Fruit fly (Drosophila melanogaster) whole organism, wandering third instar larva: Measurements from ENCODE around the gene Gtpx.

Source experiments
- Dif ChIP-seq: fragments of 200-275, 200-300 bp; sonication (Bioruptor generic); optimal IDR thresholded peaks from 2 replicates; lab custom pipeline; 2018; ENCODE audit warnings: missing biosample characterization, missing genetic modification characterization; ENCODE audit not compliant: partially characterized antibody
- HLH106 ChIP-seq: fragments of 200-800 bp; optimal IDR thresholded peaks from 3 replicates; lab custom pipeline; 2019; ENCODE audit warnings: missing biosample characterization, mild to moderate bottlenecking, missing genetic modification characterization, moderate library complexity
- Mio ChIP-seq: sonication (Bioruptor generic); optimal IDR thresholded peaks from 2 replicates; lab custom pipeline; 2016; ENCODE audit warnings: missing biosample characterization, missing genetic modification characterization
- OdsH ChIP-seq: fragments of 200-800 bp; sonication (Bioruptor generic); optimal IDR thresholded peaks from 2 replicates; lab custom pipeline; 2016; ENCODE audit warnings: missing biosample characterization, mild to moderate bottlenecking, missing genetic modification characterization
- dmrt93B ChIP-seq: fragments of 200-800 bp; sonication (Bioruptor generic); optimal IDR thresholded peaks from 2 replicates; lab custom pipeline; 2018; ENCODE audit warnings: missing biosample characterization, mild to moderate bottlenecking, missing genetic modification characterization
- fru ChIP-seq: fragments of 200-800 bp; sonication (Bioruptor generic); optimal IDR thresholded peaks from 3 replicates; lab custom pipeline; 2016; ENCODE audit warnings: missing biosample characterization, mild to moderate bottlenecking, missing genetic modification characterization
- jim ChIP-seq: fragments of 175-275, 200-325 bp; sonication (Bioruptor generic); optimal IDR thresholded peaks from 2 replicates; lab custom pipeline; 2016; ENCODE audit warnings: missing biosample characterization, mild to moderate bottlenecking, missing genetic modification characterization
- psq ChIP-seq: fragments of 200-800 bp; sonication (Bioruptor generic); optimal IDR thresholded peaks from 3 replicates; lab custom pipeline; 2017; ENCODE audit warnings: missing biosample characterization, mild to moderate bottlenecking, missing genetic modification characterization, moderate library complexity
- usp ChIP-seq: fragments of >200 bp; optimal IDR thresholded peaks from 2 replicates; lab custom pipeline; 2017; ENCODE audit warnings: missing biosample characterization, missing genetic modification characterization

- TF ChIP-seq fru (GFP tag; lab: Kevin White, UChicago), result no peak
- no peak for TF ChIP-seq HLH106 (tag; lab: Kevin White, UChicago)
- no peak for TF ChIP-seq psq (GFP tag; lab: Kevin White, UChicago)
- no peak for TF ChIP-seq OdsH (GFP tag; lab: Kevin White, UChicago)
- TF ChIP-seq jim (GFP tag; lab: Kevin White, UChicago), result no peak
- no peak for TF ChIP-seq usp (GFP tag; lab: Kevin White, UChicago)
- TF ChIP-seq Mio (GFP tag; lab: Kevin White, UChicago), result no peak
- no peak for TF ChIP-seq Dif (GFP tag; lab: Kevin White, UChicago)
- TF ChIP-seq dmrt93B (GFP tag; lab: Kevin White, UChicago), result no peak
Measured at dm6 chr3L:3305430-3305829, 20.6 kb upstream of the Gtpx start.
